Worm (Caenorhabditis elegans) whole organism, late embryonic: Measurements from ENCODE around the gene str-185.
A peak's percentile ranks its signal among the peaks of the same experiment; 100 is the strongest.

Experiments
- C38D4.7 ChIP-seq: fragments of 200-800 bp; sonication (Bioruptor generic); optimal IDR thresholded peaks from 2 replicates; lab custom pipeline; 2018; ENCODE audit warnings: mild to moderate bottlenecking, missing genetic modification characterization, moderate library complexity, missing compliant biosample characterization
- K09A11.1 ChIP-seq: sonication (generic microtip); optimal IDR thresholded peaks from 2 replicates; lab custom pipeline; 2017; ENCODE audit warnings: antibody characterized with exemption, mild to moderate bottlenecking, missing genetic modification characterization, missing compliant biosample characterization; ENCODE audit not compliant: insufficient read depth
- T23F11.4 ChIP-seq: fragments of 200-800 bp; sonication (Bioruptor generic); optimal IDR thresholded peaks from 2 replicates; lab custom pipeline; 2018; ENCODE audit warnings: mild to moderate bottlenecking, missing genetic modification characterization, missing compliant biosample characterization
- ahr-1 ChIP-seq: sonication (generic microtip); optimal IDR thresholded peaks from 2 replicates; lab custom pipeline; 2016; ENCODE audit warnings: missing genetic modification characterization, missing compliant biosample characterization
- ceh-14 ChIP-seq: sonication (generic microtip); optimal IDR thresholded peaks from 2 replicates; lab custom pipeline; 2016; ENCODE audit warnings: missing genotype, missing genetic modification characterization, missing compliant biosample characterization
- ceh-2 ChIP-seq: sonication (generic microtip); optimal IDR thresholded peaks from 2 replicates; lab custom pipeline; 2016; ENCODE audit warnings: missing genotype, missing genetic modification characterization, missing compliant biosample characterization
- ceh-22 ChIP-seq: sonication (generic microtip); optimal IDR thresholded peaks from 2 replicates; lab custom pipeline; 2017; ENCODE audit warnings: missing biosample characterization, missing genetic modification characterization
- ceh-24 ChIP-seq: sonication (generic microtip); optimal IDR thresholded peaks from 2 replicates; lab custom pipeline; 2016; ENCODE audit warnings: mild to moderate bottlenecking, missing genetic modification characterization, missing compliant biosample characterization
- ceh-30 ChIP-seq: fragments of 150-350 bp; optimal IDR thresholded peaks from 2 replicates; lab custom pipeline; 2014; ENCODE audit warnings: missing biosample characterization, missing genetic modification characterization
- ceh-31 ChIP-seq: sonication (generic microtip); optimal IDR thresholded peaks from 2 replicates; lab custom pipeline; 2016; ENCODE audit warnings: missing genetic modification characterization, missing compliant biosample characterization
- ceh-48 ChIP-seq: sonication (generic microtip); optimal IDR thresholded peaks from 2 replicates; lab custom pipeline; 2016; ENCODE audit warnings: missing genetic modification characterization, inconsistent platforms, missing compliant biosample characterization
- ceh-6 ChIP-seq: fragments of 200-800 bp; sonication (Bioruptor generic); optimal IDR thresholded peaks from 2 replicates; lab custom pipeline; 2018; ENCODE audit warnings: mild to moderate bottlenecking, missing genetic modification characterization, missing compliant biosample characterization
- dmd-4 ChIP-seq: sonication (generic microtip); optimal IDR thresholded peaks from 2 replicates; lab custom pipeline; 2016; ENCODE audit warnings: borderline replicate concordance, missing genetic modification characterization, missing compliant biosample characterization
- dve-1 ChIP-seq: sonication (generic microtip); optimal IDR thresholded peaks from 2 replicates; lab custom pipeline; 2017; ENCODE audit warnings: antibody characterized with exemption, mild to moderate bottlenecking, missing genetic modification characterization, missing compliant biosample characterization
- elt-4 ChIP-seq: sonication (generic microtip); optimal IDR thresholded peaks from 2 replicates; lab custom pipeline; 2016; ENCODE audit warnings: missing genetic modification characterization, missing compliant biosample characterization
- ets-4 ChIP-seq: sonication (generic microtip); optimal IDR thresholded peaks from 2 replicates; lab custom pipeline; 2016; ENCODE audit warnings: missing genetic modification characterization, missing compliant biosample characterization
- fax-1 ChIP-seq: sonication (generic microtip); optimal IDR thresholded peaks from 2 replicates; lab custom pipeline; 2016; ENCODE audit warnings: missing genotype, missing genetic modification characterization, missing compliant biosample characterization
- fkh-10 ChIP-seq: fragments of 150-350 bp; optimal IDR thresholded peaks from 2 replicates; lab custom pipeline; 2014; ENCODE audit warnings: missing biosample characterization, missing genetic modification reagents, missing genetic modification characterization
- gmeb-2 ChIP-seq: sonication (generic microtip); optimal IDR thresholded peaks from 2 replicates; lab custom pipeline; 2016; ENCODE audit warnings: missing genetic modification characterization, inconsistent platforms, missing compliant biosample characterization
- hlh-13 ChIP-seq: fragments of 200-800 bp; sonication (Bioruptor generic); optimal IDR thresholded peaks from 2 replicates; lab custom pipeline; 2018; ENCODE audit warnings: mild to moderate bottlenecking, missing genetic modification characterization, missing compliant biosample characterization
- hlh-15 ChIP-seq: sonication (generic microtip); optimal IDR thresholded peaks from 2 replicates; lab custom pipeline; 2016; ENCODE audit warnings: missing genetic modification characterization, missing compliant biosample characterization
- hlh-30 ChIP-seq: sonication (generic microtip); optimal IDR thresholded peaks from 2 replicates; lab custom pipeline; 2017; ENCODE audit warnings: antibody characterized with exemption, missing genetic modification characterization, missing compliant biosample characterization; ENCODE audit not compliant: insufficient read depth
- hlh-6 ChIP-seq: sonication (generic microtip); optimal IDR thresholded peaks from 2 replicates; lab custom pipeline; 2016; ENCODE audit warnings: missing genotype, missing genetic modification characterization, missing compliant biosample characterization
- lim-6 ChIP-seq: sonication (generic microtip); optimal IDR thresholded peaks from 2 replicates; lab custom pipeline; 2016; ENCODE audit warnings: missing genetic modification characterization, missing compliant biosample characterization
- madf-2 ChIP-seq: sonication (generic microtip); optimal IDR thresholded peaks from 2 replicates; lab custom pipeline; 2017; ENCODE audit warnings: missing genetic modification characterization, missing compliant biosample characterization
- nfya-1 ChIP-seq: sonication (generic microtip); optimal IDR thresholded peaks from 2 replicates; lab custom pipeline; 2017; ENCODE audit warnings: missing genetic modification characterization, mild to moderate bottlenecking, missing compliant biosample characterization, antibody characterized with exemption, moderate library complexity
- nhr-232 ChIP-seq: sonication (generic microtip); optimal IDR thresholded peaks from 2 replicates; lab custom pipeline; 2016; ENCODE audit warnings: missing genetic modification characterization, missing compliant biosample characterization
- npax-4 ChIP-seq: sonication (generic microtip); optimal IDR thresholded peaks from 2 replicates; lab custom pipeline; 2016; ENCODE audit warnings: missing genetic modification characterization, missing compliant biosample characterization
- pha-4 ChIP-seq: fragments of 150-350 bp; optimal IDR thresholded peaks from 2 replicates; lab custom pipeline; 2018; ENCODE audit warnings: missing biosample characterization, missing genetic modification reagents, missing genetic modification characterization
- pqm-1 ChIP-seq: sonication (generic microtip); optimal IDR thresholded peaks from 2 replicates; lab custom pipeline; 2016; ENCODE audit warnings: missing genetic modification characterization, missing compliant biosample characterization
- ref-2 ChIP-seq: sonication (generic microtip); optimal IDR thresholded peaks from 2 replicates; lab custom pipeline; 2016; ENCODE audit warnings: missing genetic modification characterization, missing compliant biosample characterization
- sdc-2 ChIP-seq: sonication (generic microtip); optimal IDR thresholded peaks from 2 replicates; lab custom pipeline; 2016; ENCODE audit warnings: missing genotype, missing genetic modification characterization, missing compliant biosample characterization
- sox-4 ChIP-seq: sonication (generic microtip); optimal IDR thresholded peaks from 2 replicates; lab custom pipeline; 2017; ENCODE audit warnings: mild to moderate bottlenecking, missing genetic modification characterization, inconsistent platforms, missing compliant biosample characterization
- tbx-2 ChIP-seq: sonication (generic microtip); optimal IDR thresholded peaks from 2 replicates; lab custom pipeline; 2016; ENCODE audit warnings: missing genetic modification characterization, missing compliant biosample characterization
- unc-42 ChIP-seq: sonication (generic microtip); optimal IDR thresholded peaks from 2 replicates; lab custom pipeline; 2016; ENCODE audit warnings: missing genotype, missing genetic modification characterization, missing compliant biosample characterization
- unc-86 ChIP-seq: sonication (generic microtip); optimal IDR thresholded peaks from 2 replicates; lab custom pipeline; 2016; ENCODE audit warnings: missing genetic modification characterization, missing compliant biosample characterization
- zip-5 ChIP-seq: sonication (generic microtip); optimal IDR thresholded peaks from 2 replicates; lab custom pipeline; 2016; ENCODE audit warnings: missing genetic modification characterization, missing compliant biosample characterization

Gene str-185

ce11 chrIV:4405126-4405525 lies 24.7 kb downstream of the str-185 start, which contains the start of gene Y24D9A.7:
TSS of gene Y24D9A.7 (minus strand) at chrIV:4405171.
- TF ChIP-seq ceh-22 (tag; lab: Kevin White, UChicago) (no peak), ref-2 (tag; lab: Kevin White, UChicago) (peak; percentile 1)
- TF ChIP-seq, all 69 proteins: peak for 1

ce11 chrIV:4403870-4404269 lies 25.9 kb downstream of the str-185 start:
- TF ChIP-seq fax-1 (tag; lab: Kevin White, UChicago) (no peak), ceh-14 (peak; percentile 19), fkh-10 (GFP tag; lab: Kevin White, UChicago) (no peak), ceh-6 (GFP tag; lab: Kevin White, UChicago) (no peak), C38D4.7 (no peak), T23F11.4 (no peak), zip-5 (tag; lab: Kevin White, UChicago) (no peak), unc-86 (tag; lab: Kevin White, UChicago) (no peak), madf-2 (tag; lab: Kevin White, UChicago) (no peak), ceh-2 (tag; lab: Kevin White, UChicago) (no peak), sox-4 (tag; lab: Kevin White, UChicago) (no peak), sdc-2 (tag; lab: Kevin White, UChicago) (no peak), hlh-15 (tag; lab: Kevin White, UChicago) (no peak), unc-42 (tag; lab: Kevin White, UChicago) (peak; percentile 98), nfya-1 (tag; lab: Kevin White, UChicago) (no peak), lim-6 (tag; lab: Kevin White, UChicago) (no peak), K09A11.1 (tag; lab: Kevin White, UChicago) (no peak), hlh-13 (GFP tag; lab: Kevin White, UChicago) (no peak), ceh-48 (tag; lab: Kevin White, UChicago) (no peak), pqm-1 (tag; lab: Kevin White, UChicago) (no peak), tbx-2 (tag; lab: Kevin White, UChicago) (no peak), nhr-232 (tag; lab: Kevin White, UChicago) (no peak), npax-4 (tag; lab: Kevin White, UChicago) (no peak), ceh-30 (no peak), ets-4 (no peak), elt-4 (tag; lab: Kevin White, UChicago) (no peak), ahr-1 (tag; lab: Kevin White, UChicago) (no peak), hlh-6 (tag; lab: Kevin White, UChicago) (peak; percentile 48), pha-4 (tag; lab: Kevin White, UChicago) (no peak), ceh-31 (tag; lab: Kevin White, UChicago) (peak; percentile 62), ceh-24 (no peak)

- TF ChIP-seq hlh-30 (peak; percentile 56), K09A11.1 (tag; lab: Kevin White, UChicago) (no peak), dve-1 (no peak), gmeb-2 (no peak), elt-4 (tag; lab: Kevin White, UChicago) (no peak), dmd-4 (tag; lab: Kevin White, UChicago) (no peak)
Measured at ce11 chrIV:4402413-4402812, 27.4 kb downstream of the str-185 start.
